Worm (Caenorhabditis elegans) whole organism, midembryonic: ENCODE measurements around the gene nep-11.

Experiments
- flt-1 ChIP-seq: fragments of 200-800 bp; sonication (Bioruptor generic); IDR thresholded peaks from 2 replicates; pipeline ENCODE4 v1.3.6; 2022; ENCODE audit warnings: missing genetic modification characterization, missing compliant biosample characterization
- klf-2 ChIP-seq: fragments of 200-800 bp; sonication (Bioruptor generic); conservative IDR thresholded peaks from 2 replicates; pipeline ENCODE4 v1.3.6; 2022; ENCODE audit warnings: missing genetic modification reagents, missing genetic modification characterization, missing compliant biosample characterization
- ref-1 ChIP-seq: fragments of 200-800 bp; sonication (Bioruptor generic); conservative IDR thresholded peaks from 2 replicates; pipeline ENCODE4 v1.3.6; 2022; ENCODE audit warnings: missing genetic modification reagents, missing genetic modification characterization, missing compliant biosample characterization
- tab-1 ChIP-seq: fragments of 200-800 bp; sonication (Bioruptor generic); IDR thresholded peaks from 2 replicates; pipeline ENCODE4 v1.3.6; 2022; ENCODE audit warnings: missing genetic modification characterization, missing compliant biosample characterization

DNA sequence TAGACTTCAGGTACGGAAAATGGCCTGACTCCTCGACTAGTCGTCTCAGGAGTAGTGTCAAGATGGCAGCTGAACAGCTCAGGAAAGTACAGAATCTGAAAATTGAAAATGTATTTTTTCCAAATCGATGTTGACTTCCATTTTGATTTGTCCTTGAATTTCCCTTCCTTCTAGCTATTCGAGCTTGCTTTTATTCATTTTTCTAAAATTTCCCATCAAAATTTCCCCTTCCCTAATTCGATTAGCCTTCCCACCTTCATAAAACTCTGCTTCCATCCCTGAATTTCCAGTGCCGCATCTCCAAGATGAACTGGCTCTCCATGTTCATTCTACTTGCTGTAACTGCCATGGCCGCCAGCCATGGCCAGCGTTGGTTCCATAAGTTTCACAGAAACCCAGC is 47.5 kb upstream of the nep-11 start, which contains the start of gene Y49F6B.6:
- TF ChIP-seq ref-1 (no peak), klf-2 (GFP tag; lab: Robert Waterston, UW) (no peak), flt-1 (GFP tag; lab: Robert Waterston, UW) (no peak), tab-1 (GFP tag; lab: Robert Waterston, UW) (no peak)
